Worm (Caenorhabditis elegans) whole organism, late embryonic: Measurements from ENCODE around the gene R09H10.1.

Experiments used
- C08G9.2 ChIP-seq: sonication (generic microtip); optimal IDR thresholded peaks from 2 replicates; lab custom pipeline; 2016; ENCODE audit warnings: mild to moderate bottlenecking, missing genetic modification characterization, moderate library complexity, missing compliant biosample characterization
- C38D4.7 ChIP-seq: fragments of 200-800 bp; sonication (Bioruptor generic); optimal IDR thresholded peaks from 2 replicates; lab custom pipeline; 2018; ENCODE audit warnings: mild to moderate bottlenecking, missing genetic modification characterization, moderate library complexity, missing compliant biosample characterization
- F13H6.1 ChIP-seq: sonication (generic microtip); optimal IDR thresholded peaks from 2 replicates; lab custom pipeline; 2016; ENCODE audit warnings: missing genetic modification characterization, missing compliant biosample characterization
- K02D7.2 ChIP-seq: sonication (generic microtip); optimal IDR thresholded peaks from 2 replicates; lab custom pipeline; 2017; ENCODE audit warnings: mild to moderate bottlenecking, missing genetic modification characterization, missing compliant biosample characterization
- K09A11.1 ChIP-seq: sonication (generic microtip); optimal IDR thresholded peaks from 2 replicates; lab custom pipeline; 2017; ENCODE audit warnings: antibody characterized with exemption, mild to moderate bottlenecking, missing genetic modification characterization, missing compliant biosample characterization; ENCODE audit not compliant: insufficient read depth
- ama-1 ChIP-seq: fragments of 150-350 bp; optimal IDR thresholded peaks from 2 replicates; lab custom pipeline; 2014
- ceh-19 ChIP-seq: fragments of 200-800 bp; sonication (Bioruptor generic); optimal IDR thresholded peaks from 2 replicates; lab custom pipeline; 2018; ENCODE audit warnings: mild to moderate bottlenecking, missing genetic modification characterization, missing compliant biosample characterization
- ceh-22 ChIP-seq: sonication (generic microtip); optimal IDR thresholded peaks from 2 replicates; lab custom pipeline; 2017; ENCODE audit warnings: missing biosample characterization, missing genetic modification characterization
- ceh-24 ChIP-seq: sonication (generic microtip); optimal IDR thresholded peaks from 2 replicates; lab custom pipeline; 2016; ENCODE audit warnings: mild to moderate bottlenecking, missing genetic modification characterization, missing compliant biosample characterization
- ceh-30 ChIP-seq: fragments of 150-350 bp; optimal IDR thresholded peaks from 2 replicates; lab custom pipeline; 2014; ENCODE audit warnings: missing biosample characterization, missing genetic modification characterization
- ceh-31 ChIP-seq: sonication (generic microtip); optimal IDR thresholded peaks from 2 replicates; lab custom pipeline; 2016; ENCODE audit warnings: missing genetic modification characterization, missing compliant biosample characterization
- ceh-48 ChIP-seq: sonication (generic microtip); optimal IDR thresholded peaks from 2 replicates; lab custom pipeline; 2016; ENCODE audit warnings: missing genetic modification characterization, inconsistent platforms, missing compliant biosample characterization
- ceh-6 ChIP-seq: fragments of 200-800 bp; sonication (Bioruptor generic); optimal IDR thresholded peaks from 2 replicates; lab custom pipeline; 2018; ENCODE audit warnings: mild to moderate bottlenecking, missing genetic modification characterization, missing compliant biosample characterization
- ceh-9 ChIP-seq: sonication (generic microtip); optimal IDR thresholded peaks from 2 replicates; lab custom pipeline; 2016; ENCODE audit warnings: mild to moderate bottlenecking, missing genetic modification characterization, inconsistent platforms, missing compliant biosample characterization
- dmd-4 ChIP-seq: sonication (generic microtip); optimal IDR thresholded peaks from 2 replicates; lab custom pipeline; 2016; ENCODE audit warnings: borderline replicate concordance, missing genetic modification characterization, missing compliant biosample characterization
- dve-1 ChIP-seq: sonication (generic microtip); optimal IDR thresholded peaks from 2 replicates; lab custom pipeline; 2017; ENCODE audit warnings: antibody characterized with exemption, mild to moderate bottlenecking, missing genetic modification characterization, missing compliant biosample characterization
- elt-2 ChIP-seq: sonication (generic microtip); optimal IDR thresholded peaks from 2 replicates; lab custom pipeline; 2016; ENCODE audit warnings: missing genetic modification reagents, missing genetic modification characterization, missing compliant biosample characterization
- elt-4 ChIP-seq: sonication (generic microtip); optimal IDR thresholded peaks from 2 replicates; lab custom pipeline; 2016; ENCODE audit warnings: missing genetic modification characterization, missing compliant biosample characterization
- ets-4 ChIP-seq: sonication (generic microtip); optimal IDR thresholded peaks from 2 replicates; lab custom pipeline; 2016; ENCODE audit warnings: missing genetic modification characterization, missing compliant biosample characterization
- fkh-6 ChIP-seq: sonication (generic microtip); optimal IDR thresholded peaks from 2 replicates; lab custom pipeline; 2016; ENCODE audit warnings: missing genetic modification characterization, missing compliant biosample characterization
- gmeb-2 ChIP-seq: sonication (generic microtip); optimal IDR thresholded peaks from 2 replicates; lab custom pipeline; 2016; ENCODE audit warnings: missing genetic modification characterization, inconsistent platforms, missing compliant biosample characterization
- hlh-30 ChIP-seq: sonication (generic microtip); optimal IDR thresholded peaks from 2 replicates; lab custom pipeline; 2017; ENCODE audit warnings: antibody characterized with exemption, missing genetic modification characterization, missing compliant biosample characterization; ENCODE audit not compliant: insufficient read depth
- hlh-6 ChIP-seq: sonication (generic microtip); optimal IDR thresholded peaks from 2 replicates; lab custom pipeline; 2016; ENCODE audit warnings: missing genotype, missing genetic modification characterization, missing compliant biosample characterization
- lim-6 ChIP-seq: sonication (generic microtip); optimal IDR thresholded peaks from 2 replicates; lab custom pipeline; 2016; ENCODE audit warnings: missing genetic modification characterization, missing compliant biosample characterization
- lin-11 ChIP-seq: fragments of 200-800 bp; sonication (Bioruptor generic); optimal IDR thresholded peaks from 2 replicates; lab custom pipeline; 2018; ENCODE audit warnings: mild to moderate bottlenecking, missing genetic modification characterization, missing compliant biosample characterization
- madf-2 ChIP-seq: sonication (generic microtip); optimal IDR thresholded peaks from 2 replicates; lab custom pipeline; 2017; ENCODE audit warnings: missing genetic modification characterization, missing compliant biosample characterization
- npax-4 ChIP-seq: sonication (generic microtip); optimal IDR thresholded peaks from 2 replicates; lab custom pipeline; 2016; ENCODE audit warnings: missing genetic modification characterization, missing compliant biosample characterization
- odd-2 ChIP-seq: sonication (generic microtip); optimal IDR thresholded peaks from 2 replicates; lab custom pipeline; 2017; ENCODE audit warnings: antibody characterized with exemption, mild to moderate bottlenecking, missing genetic modification characterization, missing compliant biosample characterization
- pag-3 ChIP-seq: sonication (generic microtip); optimal IDR thresholded peaks from 2 replicates; lab custom pipeline; 2016; ENCODE audit warnings: missing compliant biosample characterization, missing genetic modification characterization, borderline replicate concordance
- pat-9 ChIP-seq: fragments of 200-800 bp; sonication (Bioruptor generic); optimal IDR thresholded peaks from 2 replicates; lab custom pipeline; 2018; ENCODE audit warnings: mild to moderate bottlenecking, missing genetic modification characterization, moderate library complexity, missing compliant biosample characterization
- pha-2 ChIP-seq: sonication (generic microtip); optimal IDR thresholded peaks from 2 replicates; lab custom pipeline; 2017; ENCODE audit warnings: mild to moderate bottlenecking, missing genetic modification characterization, missing compliant biosample characterization
- pros-1 ChIP-seq: fragments of 150-350 bp; optimal IDR thresholded peaks from 2 replicates; lab custom pipeline; 2014; ENCODE audit warnings: missing biosample characterization, missing genetic modification reagents, missing genetic modification characterization
- ref-2 ChIP-seq: sonication (generic microtip); optimal IDR thresholded peaks from 2 replicates; lab custom pipeline; 2016; ENCODE audit warnings: missing genetic modification characterization, missing compliant biosample characterization
- rnt-1 ChIP-seq: sonication (generic microtip); optimal IDR thresholded peaks from 2 replicates; lab custom pipeline; 2016; ENCODE audit warnings: missing genetic modification characterization, missing compliant biosample characterization
- sox-2 ChIP-seq: fragments of 200-800 bp; sonication (Bioruptor generic); IDR thresholded peaks from 2 replicates; pipeline ENCODE4 v1.3.6; 2022; ENCODE audit warnings: missing genetic modification reagents, missing genetic modification characterization, missing compliant biosample characterization
- syd-9 ChIP-seq: sonication (generic microtip); optimal IDR thresholded peaks from 2 replicates; lab custom pipeline; 2016; ENCODE audit warnings: mild to moderate bottlenecking, missing genetic modification characterization, moderate library complexity, missing compliant biosample characterization
- tbx-2 ChIP-seq: sonication (generic microtip); optimal IDR thresholded peaks from 2 replicates; lab custom pipeline; 2016; ENCODE audit warnings: missing genetic modification characterization, missing compliant biosample characterization
- tbx-7 ChIP-seq: sonication (generic microtip); optimal IDR thresholded peaks from 2 replicates; lab custom pipeline; 2016; ENCODE audit warnings: missing genotype, missing genetic modification characterization, missing compliant biosample characterization
- unc-3 ChIP-seq, 2 experiments: fragments of 200-800 bp in 1 of 2; sonication (Bioruptor generic) in 1 of 2; sonication (generic microtip) in 1 of 2; conservative IDR thresholded peaks in 1 of 2; optimal IDR thresholded peaks in 1 of 2; 2 replicates each; pipeline versions ENCODE4 v1.3.6 to Lab custom; 2016 to 2022; ENCODE audit warnings: missing compliant biosample characterization in 2 of 2, missing genetic modification characterization in 2 of 2, missing genetic modification reagents in 1 of 2
- unc-42 ChIP-seq: sonication (generic microtip); optimal IDR thresholded peaks from 2 replicates; lab custom pipeline; 2016; ENCODE audit warnings: missing genotype, missing genetic modification characterization, missing compliant biosample characterization
- unc-55 ChIP-seq: sonication (generic microtip); optimal IDR thresholded peaks from 2 replicates; lab custom pipeline; 2017; ENCODE audit warnings: missing biosample characterization, missing genetic modification reagents, missing genetic modification characterization
- unc-86 ChIP-seq: sonication (generic microtip); optimal IDR thresholded peaks from 2 replicates; lab custom pipeline; 2016; ENCODE audit warnings: missing genetic modification characterization, missing compliant biosample characterization
- ztf-16 ChIP-seq: sonication (generic microtip); optimal IDR thresholded peaks from 2 replicates; lab custom pipeline; 2017; ENCODE audit warnings: missing genetic modification characterization, missing compliant biosample characterization

R09H10.1 gene

ce11 chrIV:10584237-10584636, 15.8 kb upstream of the R09H10.1 start, which contains the start of gene oac-8:
TSS of gene oac-8 (plus strand) at chrIV:10584537.
- TF ChIP-seq gmeb-2 (tag; lab: Kevin White, UChicago) (no peak), odd-2 (tag; lab: Kevin White, UChicago) (no peak), unc-3 (GFP tag; conservative IDR thresholded peaks at IDR 0.05; lab: Robert Waterston, UW) (no peak), unc-3 (tag; optimal IDR thresholded peaks at IDR 0.05; lab: Kevin White, UChicago) (no peak), ceh-24 (tag; lab: Kevin White, UChicago) (no peak), ceh-9 (tag; lab: Kevin White, UChicago) (no peak), ceh-30 (no peak), lin-11 (tag; lab: Kevin White, UChicago) (no peak), elt-2 (no peak), ceh-19 (GFP tag; lab: Kevin White, UChicago) (no peak)

DNA sequence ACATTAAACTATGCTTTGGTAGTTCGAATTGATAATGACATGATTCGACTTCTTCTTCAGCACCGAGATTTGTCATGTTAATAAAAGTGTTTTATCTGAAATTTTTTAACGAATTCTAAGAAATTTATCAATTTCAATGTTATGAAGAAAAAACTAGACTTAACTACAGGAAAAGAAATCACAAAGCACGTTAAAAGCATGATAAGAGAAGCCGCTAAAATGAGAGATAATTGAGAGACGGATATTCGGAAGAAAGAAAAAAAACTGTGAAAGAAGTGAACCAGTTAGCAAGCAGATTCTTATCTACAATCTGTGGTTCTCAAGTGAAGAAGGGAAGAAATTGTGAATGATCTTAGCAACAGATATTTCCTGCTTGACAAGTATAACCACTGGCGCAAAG, 11.0 kb upstream of the R09H10.1 start, which contains the start of gene C43F9.4:
Gene C43F9.4, minus strand, starts transcription at position 101 of the 400 bp plus-strand sequence.
- no peak for TF ChIP-seq ceh-22 (tag; lab: Kevin White, UChicago)
- TF ChIP-seq tbx-7 (tag; lab: Kevin White, UChicago): no peak
- no peak for TF ChIP-seq unc-42
- TF ChIP-seq K09A11.1 (tag; lab: Kevin White, UChicago): no peak
- no peak for TF ChIP-seq pat-9
- no peak for TF ChIP-seq ceh-48 (tag; lab: Kevin White, UChicago)
- no peak for TF ChIP-seq dmd-4 (tag; lab: Kevin White, UChicago)
- no peak for TF ChIP-seq ceh-31 (tag; lab: Kevin White, UChicago)
- TF ChIP-seq pros-1 (tag; lab: Kevin White, UChicago): no peak

- TF ChIP-seq hlh-6 (tag; lab: Kevin White, UChicago) (no peak), ref-2 (tag; lab: Kevin White, UChicago) (no peak), K09A11.1 (tag; lab: Kevin White, UChicago) (no peak), elt-2 (no peak), syd-9 (tag; lab: Kevin White, UChicago) (no peak), K02D7.2 (no peak), rnt-1 (tag; lab: Kevin White, UChicago) (no peak), F13H6.1 (tag; lab: Kevin White, UChicago) (no peak), tbx-2 (no peak), ceh-6 (no peak), dmd-4 (tag; lab: Kevin White, UChicago) (no peak), dve-1 (tag; lab: Kevin White, UChicago) (no peak), elt-4 (tag; lab: Kevin White, UChicago) (no peak), ceh-24 (tag; lab: Kevin White, UChicago) (no peak), sox-2 (GFP tag; lab: Robert Waterston, UW) (no peak), fkh-6 (tag; lab: Kevin White, UChicago) (no peak), odd-2 (tag; lab: Kevin White, UChicago) (no peak)
- TF ChIP-seq, all 69 proteins: peak for 0
These were observed 9.4 kb upstream of the R09H10.1 start, which contains the start of the genes C43F9.5 and nkb-2 for ce11 chrIV:10590649-10591048. TSS of gene C43F9.5 (minus strand) at chrIV:10590749. TSS of gene nkb-2 (plus strand) at chrIV:10590925.

ce11 chrIV:10593570-10593969, 6.5 kb upstream of the R09H10.1 start, which contains the start of gene C43F9.7:
TSS of gene C43F9.7 (minus strand) at chrIV:10593670.
- TF ChIP-seq ets-4 (tag; lab: Kevin White, UChicago): no peak
- no peak for TF ChIP-seq hlh-30 (tag; lab: Kevin White, UChicago)
- TF ChIP-seq unc-86 (tag; lab: Kevin White, UChicago): no peak
- TF ChIP-seq C08G9.2 (tag; lab: Kevin White, UChicago): no peak
- no peak for TF ChIP-seq gmeb-2 (tag; lab: Kevin White, UChicago)
- no peak for TF ChIP-seq madf-2 (tag; lab: Kevin White, UChicago)
- no peak for TF ChIP-seq C38D4.7 (GFP tag; lab: Kevin White, UChicago)
- TF ChIP-seq lim-6 (tag; lab: Kevin White, UChicago): no peak
- no peak for TF ChIP-seq ceh-9 (tag; lab: Kevin White, UChicago)
- TF ChIP-seq ceh-30: no peak
- TF ChIP-seq unc-55 (GFP tag; lab: Kevin White, UChicago): no peak
- TF ChIP-seq ama-1 (lab: Kevin White, UChicago): no peak
- no peak for TF ChIP-seq unc-3 (GFP tag; conservative IDR thresholded peaks at IDR 0.05; lab: Robert Waterston, UW)
- TF ChIP-seq unc-3 (tag; optimal IDR thresholded peaks at IDR 0.05; lab: Kevin White, UChicago): no peak
- no peak for TF ChIP-seq pha-2 (tag; lab: Kevin White, UChicago)
- TF ChIP-seq unc-42: no peak
- no peak for TF ChIP-seq ceh-22 (tag; lab: Kevin White, UChicago)
- no peak for TF ChIP-seq K02D7.2
- TF ChIP-seq pag-3 (tag; lab: Kevin White, UChicago): no peak
- TF ChIP-seq ztf-16 (tag; lab: Kevin White, UChicago): no peak
- no peak for TF ChIP-seq npax-4
